ENCODE assay signal across 2 worm cellular contexts in the genomic region with DNA sequence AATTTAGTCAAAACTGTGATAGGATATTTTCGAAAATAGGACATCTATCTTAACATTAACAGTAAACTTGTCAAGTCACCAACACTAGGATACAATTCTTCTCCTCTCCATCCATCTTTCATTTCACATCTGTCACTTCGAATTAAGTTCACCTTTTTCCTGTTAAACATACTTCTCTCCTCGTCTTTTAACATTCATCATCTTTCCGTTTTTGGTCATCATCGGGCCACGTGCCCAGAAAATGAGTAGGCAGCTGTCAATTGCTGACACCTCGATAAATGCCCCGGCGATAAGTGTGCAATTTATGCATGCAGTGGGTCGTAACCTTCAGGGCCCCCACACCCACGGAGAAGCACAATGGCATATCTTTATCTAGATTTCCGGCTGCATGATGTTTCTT.
TF ChIP-seq lines count a peak whose summit lies in the region.

No protein-coding gene starts in this region.

TF ChIP-seq in whole organism, L1 larva, 84 proteins besides CTCF, POLR2A, EP300 and RAD21 (continued from another document and continues in another):
- TF ChIP-seq nhr-12 (tag; optimal IDR thresholded peaks at IDR 0.05; lab: Kevin White, UChicago): no peak
- TF ChIP-seq fos-1 (tag; optimal IDR thresholded peaks at IDR 0.05; lab: Kevin White, UChicago): no peak
- no peak for TF ChIP-seq nhr-84 (tag; optimal IDR thresholded peaks at IDR 0.05; lab: Kevin White, UChicago)
- no peak for TF ChIP-seq pax-3 (tag; optimal IDR thresholded peaks at IDR 0.05; lab: Kevin White, UChicago)
- TF ChIP-seq ceh-90 (tag; optimal IDR thresholded peaks at IDR 0.05; lab: Kevin White, UChicago): no peak
- no peak for TF ChIP-seq fkh-4 (tag; optimal IDR thresholded peaks at IDR 0.05; lab: Kevin White, UChicago; ENCODE audit: borderline replicate concordance)
- TF ChIP-seq unc-86 (tag; optimal IDR thresholded peaks at IDR 0.05; lab: Kevin White, UChicago): no peak
- TF ChIP-seq lin-39 (tag; optimal IDR thresholded peaks at IDR 0.05; lab: Kevin White, UChicago): no peak
- no peak for TF ChIP-seq efl-3 (GFP tag; optimal IDR thresholded peaks at IDR 0.05; lab: Kevin White, UChicago)
- peak; percentile 61 for TF ChIP-seq tbx-2 (tag; optimal IDR thresholded peaks at IDR 0.05; lab: Kevin White, UChicago)
- TF ChIP-seq lir-3 (tag; optimal IDR thresholded peaks at IDR 0.05; lab: Kevin White, UChicago; ENCODE audit: poor library complexity): no peak
- no peak for TF ChIP-seq isw-1 (GFP tag; IDR thresholded peaks at IDR 0.05; lab: Robert Waterston, UW)
- TF ChIP-seq egl-13 (tag; optimal IDR thresholded peaks at IDR 0.05; lab: Kevin White, UChicago): no peak
- TF ChIP-seq lin-13 (GFP tag; optimal IDR thresholded peaks at IDR 0.05; lab: Kevin White, UChicago): no peak
- TF ChIP-seq lsy-2 (tag; optimal IDR thresholded peaks at IDR 0.05; lab: Kevin White, UChicago): peak in 1 of 2 experiments; percentile 8
- TF ChIP-seq unc-98 (GFP tag; IDR thresholded peaks at IDR 0.05; lab: Robert Waterston, UW): no peak
- no peak for TF ChIP-seq C34B4.2 (tag; optimal IDR thresholded peaks at IDR 0.05; lab: Kevin White, UChicago)
- no peak for TF ChIP-seq ets-5 (GFP tag; IDR thresholded peaks at IDR 0.05; lab: Robert Waterston, UW)
- TF ChIP-seq nhr-77 (tag; optimal IDR thresholded peaks at IDR 0.05; lab: Kevin White, UChicago): no peak
- no peak for TF ChIP-seq pag-3 (tag; optimal IDR thresholded peaks at IDR 0.05; lab: Kevin White, UChicago; ENCODE audit: borderline replicate concordance, insufficient read depth)
- TF ChIP-seq hlh-17 (GFP tag; optimal IDR thresholded peaks at IDR 0.05; lab: Kevin White, UChicago; ENCODE audit: borderline replicate concordance): no peak
- peak; percentile 20 for TF ChIP-seq nhr-47 (tag; optimal IDR thresholded peaks at IDR 0.05; lab: Kevin White, UChicago)
- no peak for TF ChIP-seq jun-1 (tag; optimal IDR thresholded peaks at IDR 0.05; lab: Kevin White, UChicago)
- TF ChIP-seq unc-130 (tag; optimal IDR thresholded peaks at IDR 0.05; lab: Kevin White, UChicago): no peak
- no peak for TF ChIP-seq ceh-63 (GFP tag; optimal IDR thresholded peaks at IDR 0.05; lab: Kevin White, UChicago)
- peak; percentile 54 for TF ChIP-seq lin-14 (GFP tag; optimal IDR thresholded peaks at IDR 0.05; lab: Kevin White, UChicago)
- no peak for TF ChIP-seq nhr-237 (tag; optimal IDR thresholded peaks at IDR 0.05; lab: Kevin White, UChicago)
- TF ChIP-seq unc-30 (tag; optimal IDR thresholded peaks at IDR 0.05; lab: Kevin White, UChicago): no peak
- no peak for TF ChIP-seq C16A3.4 (tag; optimal IDR thresholded peaks at IDR 0.05; lab: Kevin White, UChicago)
- TF ChIP-seq mab-9 (GFP tag; IDR thresholded peaks at IDR 0.05; lab: Robert Waterston, UW): no peak
- peak in 1 of 2 experiments; percentile 62 for TF ChIP-seq mdl-1 (tag; optimal IDR thresholded peaks at IDR 0.05; lab: Kevin White, UChicago)
- no peak for TF ChIP-seq aly-2 (tag; optimal IDR thresholded peaks at IDR 0.05; lab: Kevin White, UChicago)
- TF ChIP-seq vab-15 (tag; optimal IDR thresholded peaks at IDR 0.05; lab: Kevin White, UChicago): no peak
- peak; percentile 18 for TF ChIP-seq skn-1 (tag; optimal IDR thresholded peaks at IDR 0.05; lab: Kevin White, UChicago)
- no peak for TF ChIP-seq nhr-28 (tag; optimal IDR thresholded peaks at IDR 0.05; lab: Kevin White, UChicago)
- TF ChIP-seq zip-4 (GFP tag; optimal IDR thresholded peaks at IDR 0.05; lab: Kevin White, UChicago): no peak
- no peak for TF ChIP-seq unc-62 (GFP tag; optimal IDR thresholded peaks at IDR 0.05; lab: Kevin White, UChicago)
- no peak for TF ChIP-seq ces-1 (GFP tag; optimal IDR thresholded peaks at IDR 0.05; lab: Kevin White, UChicago)
- peak; percentile 37 for TF ChIP-seq nhr-90 (tag; optimal IDR thresholded peaks at IDR 0.05; lab: Kevin White, UChicago; ENCODE audit: poor library complexity)
- TF ChIP-seq xbp-1 (tag; optimal IDR thresholded peaks at IDR 0.05; lab: Kevin White, UChicago): no peak
- no peak for TF ChIP-seq dsc-1 (tag; optimal IDR thresholded peaks at IDR 0.05; lab: Kevin White, UChicago)
- no peak for TF ChIP-seq zag-1 (tag; optimal IDR thresholded peaks at IDR 0.05; lab: Kevin White, UChicago)
- TF ChIP-seq nhr-71 (tag; optimal IDR thresholded peaks at IDR 0.05; lab: Kevin White, UChicago): peak; percentile 61
- TF ChIP-seq ceh-82 (tag; optimal IDR thresholded peaks at IDR 0.05; lab: Kevin White, UChicago): no peak
- TF ChIP-seq ama-1 (optimal IDR thresholded peaks at IDR 0.05; lab: Kevin White, UChicago): no peak
- TF ChIP-seq hpl-2 (GFP tag; optimal IDR thresholded peaks at IDR 0.05; lab: Kevin White, UChicago): no peak
- no peak for TF ChIP-seq alr-1 (tag; optimal IDR thresholded peaks at IDR 0.05; lab: Kevin White, UChicago; ENCODE audit: borderline replicate concordance)
- no peak for TF ChIP-seq egl-27 (tag; optimal IDR thresholded peaks at IDR 0.05; lab: Kevin White, UChicago)
- TF ChIP-seq fkh-10 (GFP tag; optimal IDR thresholded peaks at IDR 0.05; lab: Kevin White, UChicago): no peak
- TF ChIP-seq nhr-85 (tag; lab: Kevin White, UChicago): peak; percentile 82
- TF ChIP-seq F16B12.6 (tag; optimal IDR thresholded peaks at IDR 0.05; lab: Kevin White, UChicago): no peak
- peak; percentile 74 for TF ChIP-seq nhr-20 (tag; optimal IDR thresholded peaks at IDR 0.05; lab: Kevin White, UChicago)
- TF ChIP-seq sptf-1 (tag; optimal IDR thresholded peaks at IDR 0.05; lab: Kevin White, UChicago): no peak
- no peak for TF ChIP-seq ztf-4 (tag; optimal IDR thresholded peaks at IDR 0.05; lab: Kevin White, UChicago)
- TF ChIP-seq lin-35 (GFP tag; optimal IDR thresholded peaks at IDR 0.05; lab: Kevin White, UChicago): peak in 1 of 2 experiments; percentile 51
- peak; percentile 61 for TF ChIP-seq blmp-1 (tag; optimal IDR thresholded peaks at IDR 0.05; lab: Kevin White, UChicago)
- TF ChIP-seq efl-1 (optimal IDR thresholded peaks at IDR 0.05; lab: Kevin White, UChicago): no peak
- no peak for TF ChIP-seq efl-1 (GFP tag; optimal IDR thresholded peaks at IDR 0.05 in 1 of 2; lab: Kevin White, UChicago)
- no peak for TF ChIP-seq pqm-1 (tag; optimal IDR thresholded peaks at IDR 0.05; lab: Kevin White, UChicago)
- no peak for TF ChIP-seq grh-1 (GFP tag; IDR thresholded peaks at IDR 0.05; lab: Robert Waterston, UW)
- TF ChIP-seq mef-2 (tag; optimal IDR thresholded peaks at IDR 0.05; lab: Kevin White, UChicago): no peak
- no peak for TF ChIP-seq aha-1 (tag; optimal IDR thresholded peaks at IDR 0.05; lab: Kevin White, UChicago)
- no peak for TF ChIP-seq fkh-8 (tag; optimal IDR thresholded peaks at IDR 0.05; lab: Kevin White, UChicago)
- no peak for TF ChIP-seq ceh-8 (GFP tag; optimal IDR thresholded peaks at IDR 0.05; lab: Kevin White, UChicago)
- TF ChIP-seq Y116A8C.19 (tag; optimal IDR thresholded peaks at IDR 0.05; lab: Kevin White, UChicago; ENCODE audit: borderline replicate concordance): no peak
- TF ChIP-seq tlp-1 (tag; optimal IDR thresholded peaks at IDR 0.05; lab: Kevin White, UChicago): no peak

TF ChIP-seq in whole organism, L4 larva, 104 proteins besides CTCF, POLR2A, EP300 and RAD21 (continued from another document):
- TF ChIP-seq spr-3 (GFP tag; optimal IDR thresholded peaks at IDR 0.05; lab: Kevin White, UChicago) (no peak), unc-39 (tag; optimal IDR thresholded peaks at IDR 0.05; lab: Kevin White, UChicago) (no peak), nhr-102 (tag; optimal IDR thresholded peaks at IDR 0.05; lab: Kevin White, UChicago) (no peak), mxl-3 (GFP tag; optimal IDR thresholded peaks at IDR 0.05; lab: Kevin White, UChicago) (peak; percentile 25), spr-1 (tag; optimal IDR thresholded peaks at IDR 0.05; lab: Kevin White, UChicago) (no peak), ZK546.5 (tag; optimal IDR thresholded peaks at IDR 0.05; lab: Kevin White, UChicago) (no peak), ceh-20 (GFP tag; IDR thresholded peaks at IDR 0.05; lab: Robert Waterston, UW) (peak; percentile 83; the same call in 1 of the 2 replicates), dmd-6 (GFP tag; IDR thresholded peaks at IDR 0.05; lab: Robert Waterston, UW) (peak; percentile 77), F10B5.3 (tag; optimal IDR thresholded peaks at IDR 0.05; lab: Kevin White, UChicago) (no peak), lin-38 (GFP tag; IDR thresholded peaks at IDR 0.05; lab: Robert Waterston, UW) (no peak), hmg-1.1 (GFP tag; IDR thresholded peaks at IDR 0.05; lab: Robert Waterston, UW) (no peak), unc-62 (GFP tag; optimal IDR thresholded peaks at IDR 0.05 in 1 of 2; lab: Kevin White, UChicago) (peak in 1 of 2 experiments; percentile 89), unc-62 (tag; optimal IDR thresholded peaks at IDR 0.05; lab: Kevin White, UChicago) (no peak), ZK337.2 (GFP tag; IDR thresholded peaks at IDR 0.05; lab: Robert Waterston, UW) (no peak), arid-1 (GFP tag; conservative IDR thresholded peaks at IDR 0.05; lab: Robert Waterston, UW) (no peak), ceh-32 (tag; optimal IDR thresholded peaks at IDR 0.05; lab: Kevin White, UChicago; ENCODE audit: poor library complexity) (no peak), hlh-11 (tag; optimal IDR thresholded peaks at IDR 0.05; lab: Kevin White, UChicago) (peak; percentile 22), ztf-7 (tag; optimal IDR thresholded peaks at IDR 0.05; lab: Kevin White, UChicago) (no peak), Y5F2A.4 (GFP tag; optimal IDR thresholded peaks at IDR 0.05; lab: Kevin White, UChicago) (no peak), F49E8.2 (tag; optimal IDR thresholded peaks at IDR 0.05; lab: Kevin White, UChicago; ENCODE audit: borderline replicate concordance) (no peak), vab-7 (GFP tag; IDR thresholded peaks at IDR 0.05; lab: Robert Waterston, UW) (no peak), nhr-41 (GFP tag; IDR thresholded peaks at IDR 0.05; lab: Robert Waterston, UW) (no peak), dve-1 (tag; optimal IDR thresholded peaks at IDR 0.05; lab: Kevin White, UChicago; ENCODE audit: insufficient read depth) (no peak), lin-1 (GFP tag; IDR thresholded peaks at IDR 0.05; lab: Robert Waterston, UW) (no peak), snpc-4 (tag; optimal IDR thresholded peaks at IDR 0.05; lab: Kevin White, UChicago) (no peak), aly-2 (tag; optimal IDR thresholded peaks at IDR 0.05; lab: Kevin White, UChicago) (no peak), fos-1 (tag; optimal IDR thresholded peaks at IDR 0.05; lab: Kevin White, UChicago) (no peak), lin-15B (tag; optimal IDR thresholded peaks at IDR 0.05; lab: Kevin White, UChicago) (no peak), pqm-1 (tag; optimal IDR thresholded peaks at IDR 0.05; lab: Kevin White, UChicago) (no peak), lsy-2 (tag; optimal IDR thresholded peaks at IDR 0.05; lab: Kevin White, UChicago) (no peak)
